Worm (Caenorhabditis elegans) whole organism, L1 larva: ENCODE results near the gene hlh-25.
A peak's percentile ranks its signal among the peaks of the same experiment; 100 is the strongest.

Experiments
- alr-1 ChIP-seq: fragments of 200-800 bp; sonication (Bioruptor generic); optimal IDR thresholded peaks from 2 replicates; lab custom pipeline; 2018; ENCODE audit warnings: borderline replicate concordance, mild to moderate bottlenecking, missing genetic modification characterization, missing compliant biosample characterization
- aly-2 ChIP-seq: fragments of 150-350 bp; optimal IDR thresholded peaks from 2 replicates; lab custom pipeline; 2014; ENCODE audit warnings: missing biosample characterization, missing genetic modification characterization
- ceh-88 ChIP-seq: fragments of 200-800 bp; sonication (Bioruptor generic); IDR thresholded peaks from 2 replicates; pipeline ENCODE4 v1.3.6; 2022; ENCODE audit warnings: missing genetic modification characterization, missing compliant biosample characterization
- elt-3 ChIP-seq, 6 experiments: fragments of 150-350 bp in 1 of 6; sonication (generic microtip); optimal IDR thresholded peaks; 2 replicates each; lab custom pipeline; 2017 to 2018; ENCODE audit warnings: missing biosample characterization in 6 of 6, missing genetic modification characterization in 6 of 6, inconsistent platforms in 1 of 6
- fos-1 ChIP-seq: fragments of 150-350 bp; optimal IDR thresholded peaks from 2 replicates; lab custom pipeline; 2014; ENCODE audit warnings: missing biosample characterization, missing genetic modification characterization
- nhr-28 ChIP-seq: fragments of 150-350 bp; optimal IDR thresholded peaks from 2 replicates; lab custom pipeline; 2014; ENCODE audit warnings: missing biosample characterization, missing genetic modification characterization
- nhr-76 ChIP-seq: sonication (generic microtip); optimal IDR thresholded peaks from 2 replicates; lab custom pipeline; 2017; ENCODE audit warnings: missing biosample characterization, missing genetic modification characterization
- nhr-85 ChIP-seq: sonication (generic microtip); peaks from one replicate; lab custom pipeline; 2016; ENCODE audit warnings: missing genetic modification characterization, inconsistent platforms, missing compliant biosample characterization
- pqm-1 ChIP-seq: sonication (generic microtip); optimal IDR thresholded peaks from 3 replicates; lab custom pipeline; 2017; ENCODE audit warnings: missing biosample characterization, missing genetic modification characterization
- unc-130 ChIP-seq: fragments of 150-350 bp; optimal IDR thresholded peaks from 2 replicates; lab custom pipeline; 2017; ENCODE audit warnings: missing biosample characterization, missing genetic modification characterization, inconsistent platforms
- ztf-11 ChIP-seq, 2 experiments: sonication (generic microtip); optimal IDR thresholded peaks; 2 replicates each; lab custom pipeline; 2016 to 2017; ENCODE audit warnings: missing genetic modification characterization in 2 of 2, missing biosample characterization in 1 of 2, missing compliant biosample characterization in 1 of 2

ce11 chrII:5585788-5586187 lies 50.7 kb downstream of the hlh-25 start, which contains the start of gene lys-8:
- TF ChIP-seq nhr-28 (tag; lab: Kevin White, UChicago) (no peak), aly-2 (no peak), ceh-88 (GFP tag; lab: Robert Waterston, UW) (no peak), nhr-85 (tag; lab: Kevin White, UChicago) (no peak), fos-1 (no peak), ztf-11 (tag; optimal IDR thresholded peaks at IDR 0.05; lab: Kevin White, UChicago) (no peak), unc-130 (tag; lab: Kevin White, UChicago) (no peak), nhr-76 (no peak), pqm-1 (tag; lab: Kevin White, UChicago) (peak; percentile 92), elt-3 (tag; optimal IDR thresholded peaks at IDR 0.05; lab: Kevin White, UChicago) (no peak), alr-1 (tag; lab: Kevin White, UChicago) (no peak)
